Fruit fly (Drosophila melanogaster): ENCODE measurements around the gene Sik2.

Sik2 gene

DNA sequence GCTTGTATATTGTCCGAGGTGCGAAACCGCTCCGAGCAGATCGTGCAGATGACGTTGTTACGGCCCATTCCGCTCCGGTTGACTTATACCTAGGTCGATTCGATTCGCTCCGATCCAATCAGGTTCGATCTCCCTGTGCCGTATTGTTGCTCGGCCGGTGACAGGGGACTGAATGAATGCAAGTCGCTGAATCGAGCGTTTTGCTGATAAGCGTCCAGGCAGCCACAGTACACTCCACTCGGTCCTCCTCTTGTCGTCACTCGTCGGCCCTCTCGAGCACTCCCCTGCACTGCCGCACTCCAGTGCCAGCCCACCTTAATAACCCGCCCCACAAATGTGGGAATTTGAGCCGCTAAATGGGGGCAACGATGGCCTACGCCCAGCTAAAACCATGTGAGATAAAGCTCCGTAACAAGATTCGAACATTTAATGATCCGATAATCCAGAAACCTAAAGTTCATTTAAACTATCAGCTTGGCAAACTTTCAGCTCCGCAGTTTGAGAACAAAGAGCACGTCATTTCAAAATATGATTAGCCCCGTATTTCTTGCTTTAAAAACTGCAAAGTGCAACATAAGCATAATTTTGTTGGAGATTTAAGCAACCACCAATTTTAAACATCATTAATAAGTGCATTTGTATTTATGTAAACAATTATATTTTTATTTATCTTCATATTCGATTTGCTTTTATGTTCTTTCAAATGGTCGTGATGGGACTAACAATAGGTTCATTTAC, 17.9 kb downstream of the Sik2 start, which contains the start of gene CG4325:
Gene CG4325, minus strand, starts transcription at position 159 of the 738 bp plus-strand sequence.
- TF ChIP-seq noc (tag; optimal IDR thresholded peaks at IDR 0.05) = no peak

DNA sequence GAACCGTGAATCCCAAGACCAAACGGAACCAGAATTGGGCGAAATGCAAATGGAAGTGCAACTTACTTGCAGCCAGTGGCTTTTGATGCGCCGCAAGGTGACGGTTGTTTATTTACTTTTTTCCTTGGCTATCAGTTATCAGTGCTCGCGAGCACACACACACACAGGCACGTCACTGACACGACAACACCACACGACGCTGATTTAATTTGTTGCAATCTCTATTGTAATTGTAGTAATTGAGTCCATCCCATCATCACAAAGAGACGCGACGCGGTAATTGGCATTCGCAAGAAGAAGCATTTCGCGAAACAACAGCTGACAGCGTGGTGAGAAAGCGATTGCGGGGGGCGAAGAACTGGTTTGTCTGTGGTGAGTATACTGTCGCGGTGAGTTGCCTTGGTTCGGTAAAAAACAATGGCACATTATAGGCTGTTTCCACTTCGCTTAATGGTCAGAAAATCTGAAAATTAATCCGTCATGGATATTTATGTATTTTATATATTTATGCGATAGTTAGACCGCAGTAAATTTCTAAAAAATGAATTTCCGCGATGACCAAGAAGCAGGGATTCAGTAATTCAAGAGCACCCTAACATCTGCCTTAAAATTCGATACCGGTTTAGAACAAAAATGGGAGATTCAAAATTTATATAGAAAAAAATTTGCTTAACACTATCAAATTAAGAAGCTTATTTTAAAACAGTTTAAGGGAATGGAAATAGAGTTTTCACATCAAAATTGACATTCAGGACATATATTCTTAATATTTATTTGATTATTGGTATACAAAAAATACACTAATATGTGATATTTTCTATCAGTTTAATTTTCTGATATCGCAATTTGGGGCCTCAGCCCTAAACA, 19.5 kb downstream of the Sik2 start, which contains the start of the genes Actn and usp:
Gene Actn, minus strand, starts transcription at position 331 of the 867 bp plus-strand sequence.
Gene usp, minus strand, starts transcription at position 331 of the 867 bp plus-strand sequence.
- no peak for TF ChIP-seq noc (tag; optimal IDR thresholded peaks at IDR 0.05)

DNA sequence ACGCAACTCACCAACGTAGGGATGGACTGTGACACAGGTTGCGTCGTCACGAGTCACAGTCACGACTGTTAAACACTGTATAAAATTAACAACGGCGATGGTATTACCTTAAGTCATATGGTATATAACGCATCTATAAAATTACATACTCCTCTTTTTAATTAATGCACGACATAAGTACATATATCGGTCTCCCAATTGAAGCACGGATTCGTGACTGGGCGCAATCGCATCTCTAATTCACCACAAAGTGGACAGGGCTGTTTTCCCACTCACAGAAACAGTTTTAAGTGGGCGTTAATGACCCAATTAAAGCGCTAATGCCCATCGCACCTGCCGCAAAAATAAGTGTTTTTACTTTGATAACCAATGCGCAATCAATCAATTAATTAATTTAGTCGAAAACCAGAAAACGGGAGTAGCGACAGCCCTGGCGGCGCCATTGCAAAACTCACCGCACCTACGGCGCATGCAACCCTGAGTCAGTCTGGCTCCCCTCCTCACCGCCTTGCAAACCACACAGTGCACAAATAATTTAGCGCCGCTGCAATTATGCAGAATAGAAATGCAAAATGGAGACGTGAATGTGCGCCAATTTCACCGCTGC, 20.3 kb downstream of the Sik2 start, which contains the start of gene CG4313:
Gene CG4313, plus strand, starts transcription at position 557 of the 607 bp plus-strand sequence.
- TF ChIP-seq noc (tag; optimal IDR thresholded peaks at IDR 0.05) = peak; percentile 65

DNA sequence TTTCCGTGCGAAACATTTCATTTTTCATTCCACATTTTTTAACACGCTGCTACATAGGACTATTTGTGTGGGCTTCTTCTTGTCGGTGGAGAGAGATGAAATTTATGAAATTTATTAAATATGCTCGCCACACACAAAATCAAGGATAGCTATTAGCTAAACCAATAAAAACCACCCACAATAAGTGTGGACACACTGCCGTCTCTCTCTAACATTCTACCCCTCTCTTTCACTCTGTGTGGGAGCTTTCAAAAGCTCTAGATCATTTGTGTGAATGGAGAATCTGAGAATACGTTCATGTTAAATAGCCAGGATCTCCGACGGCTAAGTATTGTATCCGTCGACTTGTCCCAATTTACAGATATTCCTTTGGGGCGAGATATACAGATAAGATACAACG, 24.1 kb downstream of the Sik2 start:
- TF ChIP-seq noc (tag; optimal IDR thresholded peaks at IDR 0.05) = no peak

DNA sequence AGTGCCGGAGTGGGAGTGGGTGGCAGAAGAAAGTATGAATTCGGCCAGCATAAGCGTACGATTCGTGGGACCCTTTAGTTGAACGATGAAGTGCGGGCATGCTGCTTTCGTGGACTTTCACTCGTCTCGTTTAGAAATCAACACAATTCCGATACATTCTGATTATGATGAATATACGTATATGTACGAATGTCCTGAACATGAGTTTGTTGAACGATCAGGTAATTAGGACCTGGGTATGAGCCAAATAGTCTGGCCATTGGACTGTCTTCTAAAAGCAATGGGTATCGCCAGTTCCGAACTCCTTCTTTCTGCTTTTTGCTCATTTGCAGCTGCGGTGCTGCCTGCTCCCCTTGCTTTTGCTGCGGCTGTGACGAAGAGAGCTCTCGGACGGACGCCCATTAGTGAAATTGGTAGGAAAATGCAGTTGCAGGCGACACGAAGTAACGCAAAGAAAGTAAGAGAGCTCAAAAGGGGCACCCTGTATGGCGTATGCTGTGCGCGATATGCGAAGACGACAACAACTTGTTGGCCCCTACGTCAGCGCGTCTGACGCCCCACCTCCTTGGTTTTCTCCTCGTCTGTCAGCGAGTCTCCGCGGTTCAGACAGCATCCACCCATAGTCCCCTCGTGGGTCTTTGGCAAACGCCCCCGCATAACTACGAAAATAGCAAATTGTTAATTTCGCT, 24.8 kb downstream of the Sik2 start:
- TF ChIP-seq noc (tag; optimal IDR thresholded peaks at IDR 0.05) = peak; percentile 8

DNA sequence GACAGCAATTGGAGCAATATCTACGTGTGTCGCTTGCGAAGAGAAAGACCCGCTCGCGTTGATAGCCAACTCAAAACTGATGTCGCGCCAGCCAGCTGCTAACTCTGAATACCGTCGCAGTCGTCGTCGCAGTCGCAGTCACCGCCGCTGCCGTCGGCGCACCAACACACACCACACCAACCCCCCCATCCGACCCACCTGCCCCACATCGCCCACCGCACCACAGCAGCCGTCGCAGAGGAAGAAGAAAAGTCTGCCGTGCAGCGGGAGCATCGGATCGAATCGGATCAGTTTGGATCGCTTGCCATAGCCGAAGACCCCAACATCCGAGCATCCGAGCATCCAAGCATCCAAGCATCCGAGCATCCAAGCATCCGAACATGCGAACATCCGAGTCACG, 25.3 kb downstream of the Sik2 start:
- TF ChIP-seq noc (tag; optimal IDR thresholded peaks at IDR 0.05) = no peak

DNA sequence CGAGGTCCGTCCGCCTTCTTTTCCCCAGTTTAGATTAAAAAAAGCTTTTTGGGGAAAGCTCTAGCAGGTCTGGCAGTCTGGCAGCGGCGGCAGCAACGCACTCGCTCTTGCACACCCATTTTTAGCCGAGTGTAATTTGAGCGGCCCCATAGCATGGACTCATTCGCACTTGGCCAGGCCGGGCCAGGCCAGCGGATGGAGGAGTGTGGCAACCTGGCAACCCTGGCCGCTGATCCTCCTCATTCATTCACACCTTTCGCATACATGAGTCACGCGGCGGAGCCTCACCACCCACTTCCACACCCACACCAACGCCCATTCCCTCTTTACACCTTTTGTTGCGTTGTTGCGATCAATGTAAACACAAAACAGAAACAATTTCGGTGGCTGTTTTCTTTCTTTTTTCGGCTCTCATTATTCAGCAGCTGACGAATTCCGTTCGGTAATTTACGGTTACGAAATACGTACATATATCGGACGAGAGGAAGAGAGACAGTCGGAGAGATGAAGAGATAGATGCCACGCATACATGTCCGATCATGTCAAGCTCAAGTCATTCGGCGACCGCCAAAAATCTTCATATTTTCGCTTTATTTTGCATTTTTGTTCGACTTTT, 28.8 kb downstream of the Sik2 start:
- TF ChIP-seq noc (tag; optimal IDR thresholded peaks at IDR 0.05) = no peak

DNA sequence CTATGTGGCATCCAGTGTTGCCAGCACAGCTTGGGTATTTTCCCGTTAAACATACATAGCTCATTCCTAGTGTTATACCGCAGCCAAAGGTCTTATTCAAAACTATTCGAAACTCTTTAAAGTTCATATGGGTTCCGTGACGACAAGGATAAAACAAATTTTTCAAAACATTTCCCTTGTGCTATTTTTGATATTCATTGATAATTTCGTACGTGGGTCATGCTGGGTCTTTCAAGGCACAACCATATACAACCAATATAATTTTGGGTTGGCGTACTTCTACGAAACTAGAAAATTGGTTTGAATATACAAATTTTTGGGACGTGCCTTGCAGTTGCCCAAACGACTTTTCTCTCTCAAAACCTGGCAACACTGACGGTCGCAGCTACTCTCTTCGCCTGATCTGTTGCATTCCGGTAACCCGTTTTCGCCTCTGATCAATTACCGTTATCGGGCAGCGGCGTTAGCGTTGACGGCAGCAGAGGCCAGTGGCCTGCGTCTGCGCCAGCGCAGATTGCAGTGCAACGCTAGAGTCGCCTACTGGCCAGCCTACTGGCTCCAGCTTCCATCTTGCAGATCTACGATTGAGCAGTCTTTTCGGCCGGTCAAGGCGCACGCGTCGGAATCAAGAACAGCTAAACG, 29.4 kb downstream of the Sik2 start:
- TF ChIP-seq noc (tag; optimal IDR thresholded peaks at IDR 0.05) = no peak

DNA sequence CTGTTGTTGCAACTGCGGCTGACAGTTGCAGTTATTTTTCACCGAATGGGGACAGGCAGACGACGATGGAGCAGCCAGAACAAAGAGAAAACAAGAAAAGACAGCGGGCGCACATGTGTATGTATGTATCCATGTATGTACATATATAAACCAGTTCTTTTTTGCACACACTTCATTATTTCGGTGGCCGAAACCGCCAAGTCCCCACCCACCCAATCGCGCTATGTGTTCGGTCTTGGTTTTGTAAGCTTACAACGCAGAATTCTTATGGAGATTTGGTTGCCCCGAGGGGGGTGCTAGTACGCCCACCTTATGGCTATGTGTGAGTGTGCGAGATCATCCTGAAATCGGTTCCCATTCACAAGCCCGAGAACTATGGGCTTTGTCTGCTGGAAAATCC, 30.4 kb downstream of the Sik2 start:
- no peak for TF ChIP-seq noc (tag; optimal IDR thresholded peaks at IDR 0.05)

DNA sequence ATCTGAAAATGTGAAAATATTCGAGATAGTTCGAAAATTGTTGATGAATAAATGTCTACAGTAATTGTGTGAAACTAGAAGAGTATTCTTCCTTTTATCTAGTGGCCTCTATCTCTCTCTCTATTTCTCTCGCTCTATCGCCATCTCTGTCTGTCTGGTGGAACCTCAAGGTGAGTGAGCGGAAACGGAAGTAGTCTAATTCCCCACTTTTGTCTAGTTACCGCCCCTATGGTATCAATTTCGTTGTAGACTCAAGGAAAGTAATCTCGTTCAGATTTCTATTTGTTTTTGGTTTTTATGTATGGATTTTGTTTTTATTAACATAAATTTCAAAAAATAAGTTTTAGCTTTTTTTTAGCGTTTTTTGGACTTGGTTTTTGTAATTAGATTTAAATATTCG, 36.9 kb downstream of the Sik2 start:
- TF ChIP-seq noc (tag; optimal IDR thresholded peaks at IDR 0.05) = no peak

DNA sequence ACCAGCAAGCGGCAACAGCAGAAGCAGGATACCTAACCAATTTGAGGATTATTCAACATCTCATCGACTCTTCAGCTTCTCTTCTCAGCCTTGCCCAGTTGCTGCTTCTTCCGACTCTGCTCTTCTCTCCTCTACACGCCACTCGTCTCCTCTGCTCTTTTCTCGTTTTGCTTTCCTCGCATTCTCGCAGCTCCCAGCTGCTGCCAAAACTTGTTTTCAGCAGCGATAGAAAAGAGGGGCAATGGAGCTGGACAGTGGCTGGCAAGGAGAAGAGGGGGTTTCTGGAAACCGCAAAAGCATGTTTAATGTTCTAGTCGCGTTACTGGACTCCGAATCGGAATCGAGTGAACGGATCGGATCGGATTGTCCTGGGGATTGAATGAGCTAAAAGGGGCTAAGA, 48.4 kb downstream of the Sik2 start:
- TF ChIP-seq noc (tag; optimal IDR thresholded peaks at IDR 0.05) = no peak

DNA sequence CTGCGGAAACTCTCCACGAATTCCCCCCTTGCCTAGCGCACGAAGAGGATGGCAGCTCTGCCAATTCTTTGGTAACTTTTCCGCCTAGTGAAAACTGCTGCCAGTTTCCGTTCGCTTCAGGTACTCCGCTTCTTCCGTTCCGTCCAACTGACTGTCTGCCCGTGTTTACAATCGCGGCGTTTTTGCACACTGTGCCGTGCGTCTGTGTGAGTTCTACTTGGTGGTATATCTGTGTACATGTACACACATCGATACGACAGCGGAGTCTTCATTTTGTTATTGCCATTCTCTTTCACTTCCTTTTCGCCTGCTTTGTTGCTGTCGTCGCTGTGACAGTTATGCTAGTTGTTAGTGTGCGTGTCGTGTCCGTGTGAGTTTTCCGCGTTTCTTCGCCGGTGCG, 48.9 kb downstream of the Sik2 start:
- peak; percentile 80 for TF ChIP-seq noc (tag; optimal IDR thresholded peaks at IDR 0.05)

DNA sequence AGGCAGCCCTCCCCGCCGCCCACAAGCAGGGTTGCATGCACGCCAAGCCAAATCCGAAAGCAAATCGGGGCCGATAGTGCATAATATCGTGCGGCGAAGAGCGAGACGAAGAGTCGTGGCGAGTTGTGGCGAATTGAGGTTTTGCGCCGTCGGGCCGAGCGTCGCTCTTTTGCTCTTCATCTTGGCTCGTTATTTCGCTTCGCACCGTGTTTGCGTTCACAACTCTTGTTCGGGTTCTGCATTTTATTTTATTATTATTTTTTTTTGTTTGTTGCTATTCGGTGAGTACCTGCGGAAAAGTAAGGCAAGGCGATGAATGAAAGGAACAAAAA, 49.6 kb downstream of the Sik2 start:
- no peak for TF ChIP-seq noc (tag; optimal IDR thresholded peaks at IDR 0.05)

DNA sequence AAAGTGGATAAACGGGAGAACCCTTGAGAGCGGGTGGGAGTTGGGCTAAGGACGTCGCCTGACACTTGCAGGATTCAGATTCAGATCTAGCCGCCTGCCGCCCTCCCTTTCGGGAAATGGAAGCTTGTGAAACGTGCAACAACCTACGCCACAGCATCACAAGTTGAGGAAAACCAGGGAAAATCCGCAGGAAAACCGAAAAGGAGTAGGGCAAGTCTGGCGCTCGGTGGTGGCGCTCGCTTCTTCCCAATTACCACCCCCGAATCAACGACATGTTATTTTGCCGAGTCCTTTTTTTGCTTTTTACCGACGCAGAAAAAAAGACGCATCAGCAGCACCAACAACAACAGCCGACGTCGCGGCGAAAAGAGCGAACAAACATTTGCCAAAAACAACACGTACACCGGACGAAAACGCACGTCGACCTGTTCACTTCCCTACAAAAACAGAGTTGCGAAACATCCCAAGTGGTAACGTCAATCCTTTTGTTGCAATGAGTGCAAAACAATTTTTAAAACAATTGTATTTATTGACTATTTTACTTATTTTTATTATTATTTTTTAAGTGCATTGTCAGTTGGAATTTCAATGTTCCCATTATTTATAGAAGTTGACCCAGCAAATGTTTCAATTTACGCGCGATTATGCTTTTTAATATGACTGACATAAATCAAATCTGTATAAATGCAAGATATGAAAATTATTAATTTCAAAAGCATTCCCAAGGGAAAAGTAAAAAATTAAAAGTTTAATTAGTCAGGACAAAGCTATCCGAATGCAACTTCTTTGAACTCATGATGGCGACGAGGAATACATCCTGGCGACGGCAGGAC, 50.2 kb downstream of the Sik2 start:
- TF ChIP-seq noc (tag; optimal IDR thresholded peaks at IDR 0.05) = no peak
